Fruit fly (Drosophila melanogaster) S2 (cell line): ENCODE data around the gene sunz.

Experiments used
- CG8478 ChIP-seq: fragments of >200 bp; optimal IDR thresholded peaks from 2 replicates; lab custom pipeline; 2018
- CTCF ChIP-seq, 2 experiments: fragments of >200 bp; optimal IDR thresholded peaks; 2 replicates each; lab custom pipeline; 2018

- TF ChIP-seq CG8478 (lab: Kevin White, UChicago) (no peak), CTCF (optimal IDR thresholded peaks at IDR 0.05; lab: Kevin White, UChicago) (no peak)
These were observed 11.0 kb downstream of the sunz start, which contains the start of gene CG31286 for dm6 chr3R:6640932-6641331.
